Worm (Caenorhabditis elegans) whole organism, L1 larva: ENCODE measurements around the gene F53B7.7.

ENCODE experiments used
- F16B12.6 ChIP-seq: fragments of 150-350 bp; optimal IDR thresholded peaks from 2 replicates; lab custom pipeline; 2014; ENCODE audit warnings: missing biosample characterization, missing genetic modification characterization
- Y116A8C.19 ChIP-seq: sonication (generic microtip); optimal IDR thresholded peaks from 2 replicates; lab custom pipeline; 2016; ENCODE audit warnings: missing compliant biosample characterization, missing genetic modification characterization, borderline replicate concordance
- ama-1 ChIP-seq: fragments of 150-350 bp; optimal IDR thresholded peaks from 2 replicates; lab custom pipeline; 2014
- ceh-63 ChIP-seq: fragments of 200-800 bp; sonication (Bioruptor generic); optimal IDR thresholded peaks from 2 replicates; lab custom pipeline; 2018; ENCODE audit warnings: mild to moderate bottlenecking, missing genetic modification characterization, missing compliant biosample characterization
- ceh-82 ChIP-seq, 3 experiments: fragments of 150-350 bp in 1 of 3; sonication (generic microtip) in 2 of 3; optimal IDR thresholded peaks; 2 replicates each; lab custom pipeline; 2014 to 2017; ENCODE audit warnings: missing biosample characterization in 3 of 3, missing genetic modification characterization in 3 of 3
- ceh-88 ChIP-seq: fragments of 200-800 bp; sonication (Bioruptor generic); IDR thresholded peaks from 2 replicates; pipeline ENCODE4 v1.3.6; 2022; ENCODE audit warnings: missing genetic modification characterization, missing compliant biosample characterization
- ceh-90 ChIP-seq: sonication (generic microtip); optimal IDR thresholded peaks from 2 replicates; lab custom pipeline; 2016; ENCODE audit warnings: missing genetic modification characterization, missing compliant biosample characterization
- ces-1 ChIP-seq: fragments of 150-350 bp; optimal IDR thresholded peaks from 2 replicates; lab custom pipeline; 2014; ENCODE audit warnings: missing biosample characterization, missing genetic modification reagents, missing genetic modification characterization
- dpl-1 ChIP-seq, 3 experiments: fragments of 150-350 bp in 2 of 3; sonication (generic microtip) in 1 of 3; optimal IDR thresholded peaks; 2 replicates each; lab custom pipeline; 2014 to 2017; ENCODE audit warnings: missing biosample characterization in 3 of 3, missing genetic modification characterization in 3 of 3, missing genetic modification reagents in 3 of 3
- dsc-1 ChIP-seq: sonication (generic microtip); optimal IDR thresholded peaks from 2 replicates; lab custom pipeline; 2016; ENCODE audit warnings: mild to moderate bottlenecking, missing genetic modification characterization, missing compliant biosample characterization
- efl-1 ChIP-seq, 4 experiments: fragments of 150-350 bp; optimal IDR thresholded peaks in 3 of 4; peaks in 1 of 4; 1 replicate in 1 of 4; 2 replicates in 3 of 4; lab custom pipeline; 2014; ENCODE audit warnings: missing biosample characterization in 2 of 4, missing genetic modification characterization in 2 of 4, missing genetic modification reagents in 2 of 4
- egl-13 ChIP-seq: sonication (generic microtip); optimal IDR thresholded peaks from 2 replicates; lab custom pipeline; 2016; ENCODE audit warnings: missing genotype, missing genetic modification reagents, missing genetic modification characterization, missing compliant biosample characterization
- egl-27 ChIP-seq, 2 experiments: fragments of 150-350 bp in 1 of 2; sonication (generic microtip); optimal IDR thresholded peaks; 3 replicates each; lab custom pipeline; 2017 to 2018; ENCODE audit warnings: missing biosample characterization in 2 of 2, missing genetic modification characterization in 2 of 2, missing genetic modification reagents in 2 of 2
- elt-3 ChIP-seq, 6 experiments: fragments of 150-350 bp in 1 of 6; sonication (generic microtip); optimal IDR thresholded peaks; 2 replicates each; lab custom pipeline; 2017 to 2018; ENCODE audit warnings: missing biosample characterization in 6 of 6, missing genetic modification characterization in 6 of 6, inconsistent platforms in 1 of 6
- ets-5 ChIP-seq: fragments of 200-800 bp; sonication (Bioruptor generic); IDR thresholded peaks from 2 replicates; pipeline ENCODE4 v1.3.6; 2022; ENCODE audit warnings: missing genetic modification characterization, missing compliant biosample characterization
- fkh-8 ChIP-seq: sonication (generic microtip); optimal IDR thresholded peaks from 2 replicates; lab custom pipeline; 2016; ENCODE audit warnings: mild to moderate bottlenecking, missing genetic modification characterization, missing compliant biosample characterization
- hlh-17 ChIP-seq: fragments of 200-800 bp; sonication (Bioruptor generic); optimal IDR thresholded peaks from 2 replicates; lab custom pipeline; 2018; ENCODE audit warnings: missing genetic modification characterization, mild to moderate bottlenecking, missing compliant biosample characterization, moderate library complexity, borderline replicate concordance
- hlh-4 ChIP-seq: sonication (generic microtip); optimal IDR thresholded peaks from 2 replicates; lab custom pipeline; 2016; ENCODE audit warnings: mild to moderate bottlenecking, missing genetic modification characterization, missing compliant biosample characterization
- irx-1 ChIP-seq: sonication (generic microtip); optimal IDR thresholded peaks from 2 replicates; lab custom pipeline; 2016; ENCODE audit warnings: missing genetic modification characterization, missing compliant biosample characterization
- isw-1 ChIP-seq: fragments of 200-800 bp; sonication (Bioruptor generic); IDR thresholded peaks from 2 replicates; pipeline ENCODE4 v1.3.6; 2022; ENCODE audit warnings: missing genetic modification characterization, missing compliant biosample characterization
- lin-13 ChIP-seq: fragments of 150-350 bp; optimal IDR thresholded peaks from 2 replicates; lab custom pipeline; 2014; ENCODE audit warnings: missing biosample characterization, missing genetic modification reagents, missing genetic modification characterization
- lin-14 ChIP-seq: fragments of 200-800 bp; sonication (Bioruptor generic); optimal IDR thresholded peaks from 2 replicates; lab custom pipeline; 2018; ENCODE audit warnings: mild to moderate bottlenecking, missing genetic modification characterization, moderate library complexity, missing compliant biosample characterization
- lin-15B ChIP-seq: fragments of 150-350 bp; sonication (generic microtip); optimal IDR thresholded peaks from 3 replicates; lab custom pipeline; 2014; ENCODE audit warnings: missing biosample characterization, missing genetic modification characterization
- lin-35 ChIP-seq, 2 experiments: fragments of 150-350 bp; optimal IDR thresholded peaks; 2 replicates each; lab custom pipeline; 2014; ENCODE audit warnings: missing biosample characterization in 2 of 2, missing genetic modification characterization in 2 of 2, missing genetic modification reagents in 2 of 2
- mab-9 ChIP-seq: fragments of 200-800 bp; sonication (Bioruptor generic); IDR thresholded peaks from 2 replicates; pipeline ENCODE4 v1.3.6; 2022; ENCODE audit warnings: missing genetic modification reagents, missing genetic modification characterization, missing compliant biosample characterization
- mdl-1 ChIP-seq, 2 experiments: fragments of 150-350 bp; optimal IDR thresholded peaks; 2 replicates each; lab custom pipeline; 2014 to 2017; ENCODE audit warnings: missing biosample characterization in 2 of 2, missing genetic modification characterization in 2 of 2, inconsistent platforms in 1 of 2
- mef-2 ChIP-seq: fragments of 150-350 bp; optimal IDR thresholded peaks from 2 replicates; lab custom pipeline; 2014; ENCODE audit warnings: missing biosample characterization, missing genetic modification characterization
- nhr-11 ChIP-seq: fragments of 150-350 bp; optimal IDR thresholded peaks from 2 replicates; lab custom pipeline; 2014; ENCODE audit warnings: missing biosample characterization, missing genetic modification characterization
- nhr-12 ChIP-seq: sonication (generic microtip); optimal IDR thresholded peaks from 2 replicates; lab custom pipeline; 2017; ENCODE audit warnings: missing biosample characterization, missing genetic modification characterization
- nhr-19 ChIP-seq: fragments of 200-800 bp; sonication (Bioruptor generic); conservative IDR thresholded peaks from 2 replicates; pipeline ENCODE4 v1.3.6; 2022; ENCODE audit warnings: missing genetic modification characterization, missing compliant biosample characterization
- nhr-20 ChIP-seq: sonication (generic microtip); optimal IDR thresholded peaks from 2 replicates; lab custom pipeline; 2016; ENCODE audit warnings: mild to moderate bottlenecking, missing genetic modification characterization, missing compliant biosample characterization
- nhr-47 ChIP-seq: sonication (generic microtip); optimal IDR thresholded peaks from 2 replicates; lab custom pipeline; 2016; ENCODE audit warnings: mild to moderate bottlenecking, missing genetic modification characterization, moderate library complexity, missing compliant biosample characterization
- nhr-77 ChIP-seq: fragments of 150-350 bp; optimal IDR thresholded peaks from 2 replicates; lab custom pipeline; 2014; ENCODE audit warnings: missing biosample characterization, missing genetic modification characterization
- nhr-84 ChIP-seq: sonication (generic microtip); optimal IDR thresholded peaks from 2 replicates; lab custom pipeline; 2017; ENCODE audit warnings: missing biosample characterization, missing genetic modification characterization
- pqm-1 ChIP-seq: sonication (generic microtip); optimal IDR thresholded peaks from 3 replicates; lab custom pipeline; 2017; ENCODE audit warnings: missing biosample characterization, missing genetic modification characterization
- rnt-1 ChIP-seq: sonication (generic microtip); optimal IDR thresholded peaks from 2 replicates; lab custom pipeline; 2016; ENCODE audit warnings: mild to moderate bottlenecking, missing genetic modification characterization, moderate library complexity, missing compliant biosample characterization
- skn-1 ChIP-seq: fragments of 150-350 bp; optimal IDR thresholded peaks from 2 replicates; lab custom pipeline; 2014; ENCODE audit warnings: missing biosample characterization, missing genetic modification characterization
- snpc-4 ChIP-seq: fragments of 150-350 bp; optimal IDR thresholded peaks from 2 replicates; lab custom pipeline; 2014; ENCODE audit warnings: missing biosample characterization, missing genetic modification characterization
- snu-23 ChIP-seq: sonication (generic microtip); optimal IDR thresholded peaks from 2 replicates; lab custom pipeline; 2016; ENCODE audit warnings: missing genetic modification characterization, missing compliant biosample characterization
- sox-4 ChIP-seq: sonication (generic microtip); optimal IDR thresholded peaks from 2 replicates; lab custom pipeline; 2016; ENCODE audit warnings: missing genetic modification characterization, missing compliant biosample characterization
- tbx-2 ChIP-seq: sonication (generic microtip); optimal IDR thresholded peaks from 2 replicates; lab custom pipeline; 2016; ENCODE audit warnings: missing genetic modification characterization, missing compliant biosample characterization
- tlp-1 ChIP-seq: fragments of 150-350 bp; optimal IDR thresholded peaks from 2 replicates; lab custom pipeline; 2014; ENCODE audit warnings: missing biosample characterization, missing genetic modification characterization
- unc-130 ChIP-seq: fragments of 150-350 bp; optimal IDR thresholded peaks from 2 replicates; lab custom pipeline; 2017; ENCODE audit warnings: missing biosample characterization, missing genetic modification characterization, inconsistent platforms
- unc-86 ChIP-seq: sonication (generic microtip); optimal IDR thresholded peaks from 2 replicates; lab custom pipeline; 2016; ENCODE audit warnings: missing genetic modification characterization, missing compliant biosample characterization
- xbp-1 ChIP-seq: sonication (generic microtip); optimal IDR thresholded peaks from 2 replicates; lab custom pipeline; 2016; ENCODE audit warnings: missing genetic modification characterization, missing compliant biosample characterization
- zag-1 ChIP-seq: fragments of 150-350 bp; optimal IDR thresholded peaks from 2 replicates; lab custom pipeline; 2014; ENCODE audit warnings: missing biosample characterization, missing genetic modification characterization

The F53B7.7 gene

ce11 chrV:11000650-11001049 lies 1.8 kb downstream of the F53B7.7 start, which contains the start of gene isy-1 (continued):
- no peak for TF ChIP-seq Y116A8C.19 (tag; lab: Kevin White, UChicago)
- no peak for TF ChIP-seq egl-27 (tag; optimal IDR thresholded peaks at IDR 0.05; lab: Kevin White, UChicago)
- TF ChIP-seq tbx-2, result no peak
- TF ChIP-seq nhr-77, result peak; percentile 33
- peak; percentile 75 for TF ChIP-seq nhr-47 (tag; lab: Kevin White, UChicago)
- no peak for TF ChIP-seq pqm-1 (tag; lab: Kevin White, UChicago)
- peak; percentile 25 for TF ChIP-seq egl-13 (tag; lab: Kevin White, UChicago)
- peak; percentile 45 for TF ChIP-seq unc-86 (tag; lab: Kevin White, UChicago)
- no peak for TF ChIP-seq ets-5
- peak; percentile 48 for TF ChIP-seq lin-13 (GFP tag; lab: Kevin White, UChicago)
- peak in 1 of 2 experiments; percentile 53 for TF ChIP-seq mdl-1 (tag; optimal IDR thresholded peaks at IDR 0.05; lab: Kevin White, UChicago)
- peak; percentile 69 for TF ChIP-seq rnt-1
- TF ChIP-seq mef-2, result no peak
- peak; percentile 61 for TF ChIP-seq fkh-8
- TF ChIP-seq lin-14 (GFP tag; lab: Kevin White, UChicago), result peak; percentile 76
- no peak for TF ChIP-seq mab-9 (GFP tag; lab: Robert Waterston, UW)
- TF ChIP-seq hlh-17 (GFP tag; lab: Kevin White, UChicago), result no peak
- TF ChIP-seq nhr-19 (GFP tag; lab: Robert Waterston, UW), result peak; percentile 73
- TF ChIP-seq ceh-90, result no peak
- TF ChIP-seq elt-3 (tag; optimal IDR thresholded peaks at IDR 0.05; lab: Kevin White, UChicago), result peak in 2 of 6 experiments; percentile 31 to 59
- TF ChIP-seq lin-15B (tag; lab: Kevin White, UChicago), result peak; percentile 91
- TF ChIP-seq nhr-12, result no peak
- no peak for TF ChIP-seq hlh-4 (tag; lab: Kevin White, UChicago)
- TF ChIP-seq sox-4 (tag; lab: Kevin White, UChicago), result peak; percentile 42
- peak; percentile 92 to 96 (median 94) for TF ChIP-seq dpl-1 (GFP tag; optimal IDR thresholded peaks at IDR 0.05; lab: Kevin White, UChicago)
- peak; percentile 30 for TF ChIP-seq F16B12.6 (tag; lab: Kevin White, UChicago)
- peak; percentile 74 for TF ChIP-seq nhr-20 (tag; lab: Kevin White, UChicago)
- TF ChIP-seq ceh-88 (GFP tag; lab: Robert Waterston, UW), result no peak
- peak; percentile 80 for TF ChIP-seq snu-23
- peak; percentile 90 to 96 for TF ChIP-seq efl-1 (optimal IDR thresholded peaks at IDR 0.05; lab: Kevin White, UChicago)
- TF ChIP-seq efl-1 (GFP tag; optimal IDR thresholded peaks at IDR 0.05 in 1 of 2; lab: Kevin White, UChicago), result peak; percentile 95 to 99
- no peak for TF ChIP-seq tlp-1
- TF ChIP-seq snpc-4 (tag; lab: Kevin White, UChicago), result peak; percentile 70
- no peak for TF ChIP-seq nhr-11
- peak; percentile 37 to 75 (median 71) for TF ChIP-seq ceh-82 (tag; optimal IDR thresholded peaks at IDR 0.05; lab: Kevin White, UChicago)

ce11 chrV:11002434-11002833 lies 3.5 kb downstream of the F53B7.7 start, which contains the start of gene F53B7.4:
Gene F53B7.4 (minus strand): TSS chrV:11002534.
- TF ChIP-seq nhr-84 (tag; lab: Kevin White, UChicago), result no peak
- TF ChIP-seq lin-35 (GFP tag; optimal IDR thresholded peaks at IDR 0.05; lab: Kevin White, UChicago), result no peak
- no peak for TF ChIP-seq ceh-63 (GFP tag; lab: Kevin White, UChicago)
- no peak for TF ChIP-seq ces-1 (GFP tag; lab: Kevin White, UChicago)
- TF ChIP-seq unc-130 (tag; lab: Kevin White, UChicago), result no peak
- no peak for TF ChIP-seq lin-14 (GFP tag; lab: Kevin White, UChicago)
- TF ChIP-seq ama-1 (lab: Kevin White, UChicago), result no peak
- TF ChIP-seq xbp-1, result no peak
- no peak for TF ChIP-seq nhr-77
- no peak for TF ChIP-seq elt-3 (tag; optimal IDR thresholded peaks at IDR 0.05; lab: Kevin White, UChicago)
- no peak for TF ChIP-seq zag-1 (tag; lab: Kevin White, UChicago)
- no peak for TF ChIP-seq dsc-1 (tag; lab: Kevin White, UChicago)
- TF ChIP-seq irx-1 (tag; lab: Kevin White, UChicago), result no peak
- no peak for TF ChIP-seq skn-1 (tag; lab: Kevin White, UChicago)
- no peak for TF ChIP-seq nhr-11
- TF ChIP-seq isw-1, result no peak
- TF ChIP-seq nhr-20 (tag; lab: Kevin White, UChicago), result no peak
- TF ChIP-seq, all 84 proteins: peak for 0
